Fruit fly (Drosophila melanogaster) whole organism, prepupa: ENCODE data around the gene His4r.

Source experiments
- Blimp-1 ChIP-seq: fragments of 200-800 bp; sonication (Bioruptor generic); optimal IDR thresholded peaks from 3 replicates; lab custom pipeline; 2017; ENCODE audit warnings: missing biosample characterization, missing genetic modification characterization, mild to moderate bottlenecking, moderate library complexity, missing genetic modification reagents
- CG10669 ChIP-seq: fragments of 200-800 bp; sonication (Bioruptor generic); optimal IDR thresholded peaks from 3 replicates; lab custom pipeline; 2018; ENCODE audit warnings: missing biosample characterization, mild to moderate bottlenecking, missing genetic modification characterization, moderate library complexity
- CG11294 ChIP-seq: fragments of 200-800 bp; sonication (Bioruptor generic); IDR thresholded peaks from 2 replicates; pipeline ENCODE4 v1.3.6; 2022; ENCODE audit warnings: missing biosample characterization, missing genetic modification characterization
- CG11762 ChIP-seq: fragments of 200-800 bp; sonication (Bioruptor generic); optimal IDR thresholded peaks from 3 replicates; lab custom pipeline; 2016; ENCODE audit warnings: missing biosample characterization, missing genetic modification characterization; ENCODE audit not compliant: insufficient read depth
- CG11902 ChIP-seq: fragments of 200-800 bp; sonication (Bioruptor generic); optimal IDR thresholded peaks from 3 replicates; lab custom pipeline; 2016; ENCODE audit warnings: missing biosample characterization, missing genetic modification characterization
- CG15336 ChIP-seq: fragments of 200-800 bp; sonication (Bioruptor generic); IDR thresholded peaks from 2 replicates; pipeline ENCODE4 v1.3.6; 2022; ENCODE audit warnings: missing biosample characterization, missing genetic modification characterization
- CG1621 ChIP-seq: fragments of 200-800 bp; sonication (Bioruptor generic); optimal IDR thresholded peaks from 3 replicates; lab custom pipeline; 2018; ENCODE audit warnings: missing biosample characterization, mild to moderate bottlenecking, missing genetic modification characterization
- CG16779 ChIP-seq: fragments of 200-800 bp; sonication (Bioruptor generic); optimal IDR thresholded peaks from 3 replicates; lab custom pipeline; 2017; ENCODE audit warnings: missing biosample characterization, mild to moderate bottlenecking, missing genetic modification characterization
- CG3032 ChIP-seq: fragments of 200-800 bp; optimal IDR thresholded peaks from 2 replicates; lab custom pipeline; 2019; ENCODE audit warnings: missing biosample characterization, mild to moderate bottlenecking, missing genetic modification characterization, moderate library complexity
- CG31627 ChIP-seq: fragments of 200-800 bp; sonication (Bioruptor generic); optimal IDR thresholded peaks from 3 replicates; lab custom pipeline; 2016; ENCODE audit warnings: missing biosample characterization, missing genetic modification characterization
- CG34406 ChIP-seq: fragments of 200-800 bp; sonication (Bioruptor generic); optimal IDR thresholded peaks from 3 replicates; lab custom pipeline; 2016; ENCODE audit warnings: missing biosample characterization, missing genetic modification characterization
- CG3919 ChIP-seq: fragments of 200-800 bp; sonication (Bioruptor generic); optimal IDR thresholded peaks from 3 replicates; lab custom pipeline; 2016; ENCODE audit warnings: missing biosample characterization, missing genetic modification characterization
- CG6163 ChIP-seq: fragments of 200-800 bp; sonication (Bioruptor generic); IDR thresholded peaks from 3 replicates; pipeline ENCODE4 v1.3.6; 2022; ENCODE audit warnings: missing biosample characterization, missing genetic modification characterization
- CG6276 ChIP-seq: fragments of 200-800 bp; sonication (Bioruptor generic); optimal IDR thresholded peaks from 2 replicates; lab custom pipeline; 2017; ENCODE audit warnings: missing biosample characterization, mild to moderate bottlenecking, missing genetic modification characterization
- CG6792 ChIP-seq: fragments of 200-800 bp; sonication (Bioruptor generic); optimal IDR thresholded peaks from 3 replicates; lab custom pipeline; 2016; ENCODE audit warnings: missing biosample characterization, missing genetic modification characterization
- CG6808 ChIP-seq: fragments of 200-800 bp; sonication (Bioruptor generic); optimal IDR thresholded peaks from 3 replicates; lab custom pipeline; 2017; ENCODE audit warnings: missing biosample characterization, missing genetic modification characterization, mild to moderate bottlenecking, moderate library complexity, missing genetic modification reagents
- CG6854 ChIP-seq: fragments of 200-800 bp; sonication (Bioruptor generic); optimal IDR thresholded peaks from 2 replicates; lab custom pipeline; 2017; ENCODE audit warnings: missing biosample characterization, mild to moderate bottlenecking, missing genetic modification characterization
- CG7368 ChIP-seq: fragments of 200-800 bp; sonication (Bioruptor generic); optimal IDR thresholded peaks from 3 replicates; lab custom pipeline; 2016; ENCODE audit warnings: missing biosample characterization, missing genetic modification characterization
- CG8119 ChIP-seq: fragments of 200-800 bp; sonication (Bioruptor generic); IDR thresholded peaks from 3 replicates; pipeline ENCODE4 v1.3.6; 2022; ENCODE audit warnings: missing biosample characterization, missing genetic modification characterization
- CG9139 ChIP-seq: fragments of 200-800 bp; sonication (Bioruptor generic); optimal IDR thresholded peaks from 3 replicates; lab custom pipeline; 2017; ENCODE audit warnings: missing biosample characterization, mild to moderate bottlenecking, missing genetic modification characterization
- Eip75B ChIP-seq: fragments of 200-800 bp; sonication (Bioruptor generic); optimal IDR thresholded peaks from 3 replicates; lab custom pipeline; 2016; ENCODE audit warnings: missing biosample characterization, missing genetic modification characterization
- Eip78C ChIP-seq: fragments of 200-800 bp; sonication (Bioruptor generic); peaks from one replicate; lab custom pipeline; 2016; ENCODE audit warnings: missing biosample characterization, missing genetic modification characterization
- Eip93F ChIP-seq: fragments of 200-800 bp; sonication (Bioruptor generic); optimal IDR thresholded peaks from 2 replicates; lab custom pipeline; 2016; ENCODE audit warnings: missing biosample characterization, mild to moderate bottlenecking, missing genetic modification characterization
- Gug ChIP-seq: fragments of 200-800 bp; sonication (Bioruptor generic); IDR thresholded peaks from 2 replicates; pipeline ENCODE4 v1.3.6; 2022; ENCODE audit warnings: missing biosample characterization, missing genetic modification characterization
- Hr39 ChIP-seq: fragments of 200-800 bp; sonication (Bioruptor generic); optimal IDR thresholded peaks from 2 replicates; lab custom pipeline; 2016; ENCODE audit warnings: missing biosample characterization, missing genetic modification characterization
- Hr4 ChIP-seq: fragments of 200-800 bp; sonication (Bioruptor generic); optimal IDR thresholded peaks from 3 replicates; lab custom pipeline; 2016; ENCODE audit warnings: missing biosample characterization, missing genetic modification characterization
- Met ChIP-seq: fragments of 200-800 bp; sonication (Bioruptor generic); optimal IDR thresholded peaks from 3 replicates; lab custom pipeline; 2016; ENCODE audit warnings: missing biosample characterization, missing genetic modification characterization
- Smox ChIP-seq: fragments of 200-800 bp; sonication (Bioruptor generic); optimal IDR thresholded peaks from 3 replicates; lab custom pipeline; 2016; ENCODE audit warnings: missing biosample characterization, missing genetic modification characterization
- Sox14 ChIP-seq: fragments of 200-800 bp; sonication (Bioruptor generic); optimal IDR thresholded peaks from 3 replicates; lab custom pipeline; 2016; ENCODE audit warnings: missing biosample characterization, missing genetic modification characterization
- Sox15 ChIP-seq: fragments of 200-800 bp; sonication (Bioruptor generic); optimal IDR thresholded peaks from 3 replicates; lab custom pipeline; 2016; ENCODE audit warnings: missing biosample characterization, missing genetic modification characterization
- achi ChIP-seq: fragments of 200-800 bp; sonication (Bioruptor generic); optimal IDR thresholded peaks from 3 replicates; lab custom pipeline; 2016; ENCODE audit warnings: missing biosample characterization, missing genetic modification characterization
- acj6 ChIP-seq: fragments of 200-800 bp; sonication (Bioruptor generic); optimal IDR thresholded peaks from 3 replicates; lab custom pipeline; 2016; ENCODE audit warnings: missing biosample characterization, missing genetic modification characterization
- dac ChIP-seq: fragments of 200-800 bp; sonication (Bioruptor generic); optimal IDR thresholded peaks from 2 replicates; lab custom pipeline; 2017; ENCODE audit warnings: missing biosample characterization, mild to moderate bottlenecking, missing genetic modification characterization
- dsx ChIP-seq: fragments of 200-800 bp; optimal IDR thresholded peaks from 3 replicates; lab custom pipeline; 2019; ENCODE audit warnings: missing biosample characterization, mild to moderate bottlenecking, missing genetic modification characterization, moderate library complexity; ENCODE audit not compliant: poor library complexity, severe bottlenecking
- eg ChIP-seq: fragments of 200-800 bp; sonication (Bioruptor generic); IDR thresholded peaks from 3 replicates; pipeline ENCODE4 v1.3.6; 2022; ENCODE audit warnings: missing biosample characterization, missing genetic modification characterization
- esn ChIP-seq: fragments of 200-800 bp; sonication (Bioruptor generic); optimal IDR thresholded peaks from 2 replicates; lab custom pipeline; 2016; ENCODE audit warnings: missing biosample characterization, mild to moderate bottlenecking, missing genetic modification characterization, moderate library complexity
- fd59A ChIP-seq: fragments of 200-800 bp; sonication (Bioruptor generic); optimal IDR thresholded peaks from 2 replicates; lab custom pipeline; 2017; ENCODE audit warnings: missing biosample characterization, mild to moderate bottlenecking, missing genetic modification characterization, missing genetic modification reagents
- fd85E ChIP-seq: fragments of 200-800 bp; sonication (Bioruptor generic); optimal IDR thresholded peaks from 3 replicates; lab custom pipeline; 2016; ENCODE audit warnings: missing biosample characterization, missing genetic modification characterization
- lz ChIP-seq: fragments of 200-800 bp; sonication (Bioruptor generic); optimal IDR thresholded peaks from 3 replicates; lab custom pipeline; 2016; ENCODE audit warnings: missing biosample characterization, missing genetic modification characterization
- net ChIP-seq: fragments of 200-800 bp; sonication (Bioruptor generic); optimal IDR thresholded peaks from 3 replicates; lab custom pipeline; 2016; ENCODE audit warnings: missing biosample characterization, missing genetic modification characterization
- pdm3 ChIP-seq: fragments of 200-800 bp; sonication (Bioruptor generic); optimal IDR thresholded peaks from 3 replicates; lab custom pipeline; 2016; ENCODE audit warnings: missing biosample characterization, missing genetic modification characterization
- spab ChIP-seq: fragments of 200-800 bp; sonication (Bioruptor generic); optimal IDR thresholded peaks from 2 replicates; lab custom pipeline; 2017; ENCODE audit warnings: missing biosample characterization, mild to moderate bottlenecking, missing genetic modification characterization, missing genetic modification reagents
- ss ChIP-seq, 2 experiments: fragments of 200-800 bp; sonication (Bioruptor generic); optimal IDR thresholded peaks; 2 replicates in 1 of 2; 3 replicates in 1 of 2; lab custom pipeline; 2017 to 2018; ENCODE audit warnings: mild to moderate bottlenecking in 2 of 2, missing biosample characterization in 2 of 2, missing genetic modification characterization in 2 of 2, moderate library complexity in 1 of 2
- svp ChIP-seq: fragments of 200-800 bp; sonication (Bioruptor generic); peaks from one replicate; lab custom pipeline; 2016; ENCODE audit warnings: missing biosample characterization, missing genetic modification characterization
- topi ChIP-seq: fragments of 200-800 bp; sonication (Bioruptor generic); optimal IDR thresholded peaks from 3 replicates; lab custom pipeline; 2016; ENCODE audit warnings: missing biosample characterization, missing genetic modification characterization

His4r gene

DNA sequence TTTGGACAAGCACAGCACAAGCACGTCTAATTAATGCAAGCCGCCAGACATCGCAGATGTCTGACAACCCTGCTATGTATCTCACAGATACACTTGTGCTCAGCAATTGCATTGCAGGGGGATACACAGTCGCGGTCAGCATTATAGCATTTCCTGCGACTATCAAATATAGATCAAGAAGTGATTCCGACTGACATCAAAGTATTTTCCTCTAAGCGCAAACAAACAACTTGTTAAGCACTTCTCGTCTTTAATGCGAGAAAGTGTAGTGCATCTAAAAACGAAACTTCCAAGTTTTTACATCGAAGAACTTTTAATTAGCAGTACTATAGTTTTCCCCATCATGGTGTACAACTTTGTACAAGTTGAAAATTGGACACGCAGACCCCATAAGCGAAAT is 47.4 kb downstream of the His4r start (continued):
- TF ChIP-seq CG11762 (GFP tag; lab: Kevin White, UChicago) (peak; percentile 33), CG1621 (tag; lab: Kevin White, UChicago) (peak; percentile 65), fd85E (GFP tag; lab: Kevin White, UChicago) (no peak), Eip78C (GFP tag; lab: Kevin White, UChicago) (peak; percentile 95), CG3919 (GFP tag; lab: Kevin White, UChicago) (peak; percentile 57), CG11294 (GFP tag; lab: Robert Waterston, UW) (no peak), esn (GFP tag; lab: Kevin White, UChicago) (peak; percentile 57), CG31627 (GFP tag; lab: Kevin White, UChicago) (peak; percentile 64), ss (GFP tag; optimal IDR thresholded peaks at IDR 0.05; lab: Kevin White, UChicago) (peak; percentile 56 to 73), Gug (GFP tag; lab: Robert Waterston, UW) (0 out of 2 replicates have a peak, but pooled peaks have one; percentile 15), Met (GFP tag; lab: Kevin White, UChicago) (no peak), eg (GFP tag; lab: Robert Waterston, UW) (no peak), spab (GFP tag; lab: Kevin White, UChicago) (peak; percentile 55), Eip93F (GFP tag; lab: Kevin White, UChicago) (no peak), CG6163 (GFP tag; lab: Robert Waterston, UW) (no peak; the same call in 2 of the 3 replicates), Sox15 (GFP tag; lab: Kevin White, UChicago) (peak; percentile 28), svp (GFP tag; lab: Kevin White, UChicago) (peak; percentile 36), CG6854 (GFP tag; lab: Kevin White, UChicago) (no peak), fd59A (GFP tag; lab: Kevin White, UChicago) (peak; percentile 43), CG11902 (GFP tag; lab: Kevin White, UChicago) (no peak), Hr39 (GFP tag; lab: Kevin White, UChicago) (no peak), topi (GFP tag; lab: Kevin White, UChicago) (peak; percentile 59), CG9139 (GFP tag; lab: Kevin White, UChicago) (no peak), pdm3 (GFP tag; lab: Kevin White, UChicago) (no peak), Eip75B (GFP tag; lab: Kevin White, UChicago) (no peak), CG34406 (GFP tag; lab: Kevin White, UChicago) (peak; percentile 29), CG16779 (no peak), CG6792 (GFP tag; lab: Kevin White, UChicago) (peak; percentile 50), CG8119 (0 out of 3 replicates have a peak, but pooled peaks have one; percentile 37), Blimp-1 (no peak), net (GFP tag; lab: Kevin White, UChicago) (peak; percentile 57), CG6276 (GFP tag; lab: Kevin White, UChicago) (no peak), Smox (GFP tag; lab: Kevin White, UChicago) (no peak), dac (GFP tag; lab: Kevin White, UChicago) (no peak), acj6 (GFP tag; lab: Kevin White, UChicago) (no peak), dsx (GFP tag; lab: Kevin White, UChicago) (peak; percentile 93), CG6808 (peak; percentile 64), achi (GFP tag; lab: Kevin White, UChicago) (peak; percentile 56), Sox14 (GFP tag; lab: Kevin White, UChicago) (peak; percentile 54), CG3032 (tag; lab: Kevin White, UChicago) (peak; percentile 65), CG10669 (no peak), Hr4 (GFP tag; lab: Kevin White, UChicago) (no peak), CG15336 (GFP tag; lab: Robert Waterston, UW) (peak; percentile 67), CG7368 (GFP tag; lab: Kevin White, UChicago) (peak; percentile 35), lz (peak; percentile 50)
